Worm (Caenorhabditis elegans) whole organism, L2 larva: ENCODE results near the gene C17C3.6.

Experiments used
- C34F6.9 ChIP-seq: fragments of 150-350 bp; optimal IDR thresholded peaks from 2 replicates; lab custom pipeline; 2014; ENCODE audit warnings: missing biosample characterization, missing genetic modification characterization
- F13H6.1 ChIP-seq: sonication (generic microtip); optimal IDR thresholded peaks from 2 replicates; lab custom pipeline; 2016; ENCODE audit warnings: missing genetic modification characterization, missing compliant biosample characterization
- Y55F3AM.14 ChIP-seq: fragments of 200-800 bp; sonication (Bioruptor generic); optimal IDR thresholded peaks from 2 replicates; lab custom pipeline; 2018; ENCODE audit warnings: mild to moderate bottlenecking, missing genetic modification characterization, missing compliant biosample characterization
- ZK546.5 ChIP-seq: sonication (generic microtip); optimal IDR thresholded peaks from 2 replicates; lab custom pipeline; 2017; ENCODE audit warnings: missing biosample characterization, missing genetic modification characterization
- alr-1 ChIP-seq: fragments of 150-350 bp; optimal IDR thresholded peaks from 2 replicates; lab custom pipeline; 2014; ENCODE audit warnings: missing biosample characterization, missing genetic modification characterization
- aly-2 ChIP-seq: fragments of 150-350 bp; optimal IDR thresholded peaks from 2 replicates; lab custom pipeline; 2014; ENCODE audit warnings: missing biosample characterization, missing genetic modification characterization
- ama-1 ChIP-seq: fragments of 150-350 bp; optimal IDR thresholded peaks from 2 replicates; lab custom pipeline; 2018; ENCODE audit warnings: inconsistent platforms
- blmp-1 ChIP-seq: sonication (generic microtip); optimal IDR thresholded peaks from 2 replicates; lab custom pipeline; 2017; ENCODE audit warnings: missing genetic modification characterization, mild to moderate bottlenecking, missing compliant biosample characterization, antibody characterized with exemption, moderate library complexity; ENCODE audit not compliant: insufficient read depth
- crh-2 ChIP-seq: sonication (generic microtip); optimal IDR thresholded peaks from 2 replicates; lab custom pipeline; 2017; ENCODE audit warnings: missing biosample characterization, missing genetic modification characterization
- elt-1 ChIP-seq: fragments of 150-350 bp; optimal IDR thresholded peaks from 2 replicates; lab custom pipeline; 2014; ENCODE audit warnings: missing biosample characterization, missing genetic modification characterization
- elt-3 ChIP-seq: sonication (generic microtip); optimal IDR thresholded peaks from 2 replicates; lab custom pipeline; 2017; ENCODE audit warnings: missing biosample characterization, missing genetic modification characterization
- fos-1 ChIP-seq: fragments of 150-350 bp; optimal IDR thresholded peaks from 2 replicates; lab custom pipeline; 2014; ENCODE audit warnings: missing biosample characterization, missing genetic modification characterization
- gmeb-1 ChIP-seq: fragments of 150-350 bp; optimal IDR thresholded peaks from 2 replicates; lab custom pipeline; 2014; ENCODE audit warnings: missing biosample characterization, missing genetic modification characterization
- lin-11 ChIP-seq: fragments of 150-350 bp; sonication (generic microtip); optimal IDR thresholded peaks from 2 replicates; lab custom pipeline; 2014; ENCODE audit warnings: missing biosample characterization, missing genetic modification characterization, inconsistent platforms, mixed read lengths
- lin-13 ChIP-seq: fragments of 150-350 bp; optimal IDR thresholded peaks from 2 replicates; lab custom pipeline; 2014; ENCODE audit warnings: missing biosample characterization, missing genetic modification reagents, missing genetic modification characterization
- lsy-2 ChIP-seq, 2 experiments: fragments of 150-350 bp in 1 of 2; sonication (generic microtip) in 1 of 2; optimal IDR thresholded peaks; 2 replicates each; lab custom pipeline; 2014 to 2017; ENCODE audit warnings: missing biosample characterization in 2 of 2, missing genetic modification characterization in 2 of 2
- mbf-1 ChIP-seq: sonication (generic microtip); optimal IDR thresholded peaks from 2 replicates; lab custom pipeline; 2017; ENCODE audit warnings: missing biosample characterization, missing genetic modification characterization
- mdl-1 ChIP-seq, 2 experiments: fragments of 150-350 bp in 1 of 2; sonication (generic microtip) in 1 of 2; optimal IDR thresholded peaks; 2 replicates each; lab custom pipeline; 2017; ENCODE audit warnings: missing biosample characterization in 2 of 2, missing genetic modification characterization in 2 of 2
- nhr-10 ChIP-seq: sonication (generic microtip); optimal IDR thresholded peaks from 2 replicates; lab custom pipeline; 2017; ENCODE audit warnings: missing biosample characterization, missing genetic modification characterization
- nhr-11 ChIP-seq: fragments of 150-350 bp; optimal IDR thresholded peaks from 2 replicates; lab custom pipeline; 2014; ENCODE audit warnings: missing biosample characterization, missing genetic modification characterization
- nhr-12 ChIP-seq: fragments of 150-350 bp; optimal IDR thresholded peaks from 2 replicates; lab custom pipeline; 2014; ENCODE audit warnings: missing biosample characterization, missing genetic modification characterization
- nhr-129 ChIP-seq: fragments of 150-350 bp; optimal IDR thresholded peaks from 2 replicates; lab custom pipeline; 2014; ENCODE audit warnings: missing biosample characterization, missing genetic modification characterization
- nhr-21 ChIP-seq: fragments of 150-350 bp; optimal IDR thresholded peaks from 2 replicates; lab custom pipeline; 2014; ENCODE audit warnings: missing biosample characterization, missing genetic modification characterization
- nhr-23 ChIP-seq: fragments of 150-350 bp; optimal IDR thresholded peaks from 2 replicates; lab custom pipeline; 2014; ENCODE audit warnings: missing biosample characterization, missing genetic modification reagents, missing genetic modification characterization
- nhr-237 ChIP-seq: fragments of 150-350 bp; optimal IDR thresholded peaks from 2 replicates; lab custom pipeline; 2014; ENCODE audit warnings: missing biosample characterization, missing genetic modification characterization
- nhr-25 ChIP-seq: fragments of 150-350 bp; sonication (generic microtip); optimal IDR thresholded peaks from 3 replicates; lab custom pipeline; 2014; ENCODE audit warnings: missing biosample characterization, missing genetic modification characterization
- nhr-6 ChIP-seq: fragments of 150-350 bp; optimal IDR thresholded peaks from 2 replicates; lab custom pipeline; 2014; ENCODE audit warnings: missing biosample characterization, missing genetic modification characterization
- peb-1 ChIP-seq: fragments of 150-350 bp; optimal IDR thresholded peaks from 2 replicates; lab custom pipeline; 2014; ENCODE audit warnings: missing biosample characterization, missing genetic modification characterization
- sem-4 ChIP-seq: fragments of 150-350 bp; optimal IDR thresholded peaks from 2 replicates; lab custom pipeline; 2014; ENCODE audit warnings: missing biosample characterization, missing genetic modification reagents, missing genetic modification characterization
- skn-1 ChIP-seq: sonication (generic microtip); optimal IDR thresholded peaks from 2 replicates; lab custom pipeline; 2017; ENCODE audit warnings: missing biosample characterization, missing genetic modification characterization
- sma-3 ChIP-seq: sonication (generic microtip); optimal IDR thresholded peaks from 2 replicates; lab custom pipeline; 2016; ENCODE audit warnings: missing genetic modification reagents, missing genetic modification characterization, missing compliant biosample characterization
- sma-9 ChIP-seq, 2 experiments: fragments of 150-350 bp in 1 of 2; sonication (generic microtip) in 1 of 2; optimal IDR thresholded peaks; 2 replicates each; lab custom pipeline; 2014 to 2016; ENCODE audit warnings: missing genetic modification characterization in 2 of 2, mild to moderate bottlenecking in 1 of 2, missing biosample characterization in 1 of 2, missing compliant biosample characterization in 1 of 2, missing genetic modification reagents in 1 of 2, moderate library complexity in 1 of 2
- snpc-4 ChIP-seq: fragments of 150-350 bp; optimal IDR thresholded peaks from 2 replicates; lab custom pipeline; 2014; ENCODE audit warnings: missing biosample characterization, missing genetic modification characterization
- unc-55 ChIP-seq: fragments of 150-350 bp; sonication (generic microtip); optimal IDR thresholded peaks from 3 replicates; lab custom pipeline; 2014; ENCODE audit warnings: missing biosample characterization, missing genetic modification reagents, missing genetic modification characterization
- unc-62 ChIP-seq: fragments of 150-350 bp; optimal IDR thresholded peaks from 2 replicates; lab custom pipeline; 2014; ENCODE audit warnings: missing biosample characterization, missing genetic modification reagents, missing genetic modification characterization
- zag-1 ChIP-seq: fragments of 150-350 bp; optimal IDR thresholded peaks from 2 replicates; lab custom pipeline; 2014; ENCODE audit warnings: missing biosample characterization, missing genetic modification characterization
- ztf-1 ChIP-seq: fragments of 200-800 bp; sonication (Bioruptor generic); conservative IDR thresholded peaks from 2 replicates; pipeline ENCODE4 v1.3.6; 2022; ENCODE audit warnings: missing genetic modification characterization, missing compliant biosample characterization

Gene C17C3.6

ce11 chrII:5578035-5578434 lies 28.2 kb downstream of the C17C3.6 start, which contains the start of gene T25E4.1:
TSS of gene T25E4.1 (plus strand) at chrII:5578335.
- TF ChIP-seq sma-9 (GFP tag; optimal IDR thresholded peaks at IDR 0.05; lab: Kevin White, UChicago), result no peak
- TF ChIP-seq sma-9 (tag; optimal IDR thresholded peaks at IDR 0.05; lab: Kevin White, UChicago), result no peak
- TF ChIP-seq snpc-4 (tag; lab: Kevin White, UChicago), result no peak
- no peak for TF ChIP-seq alr-1 (tag; lab: Kevin White, UChicago)
- TF ChIP-seq unc-55 (GFP tag; lab: Kevin White, UChicago), result no peak
- TF ChIP-seq Y55F3AM.14 (GFP tag; lab: Kevin White, UChicago), result no peak
- no peak for TF ChIP-seq fos-1 (tag; lab: Kevin White, UChicago)
- no peak for TF ChIP-seq nhr-12 (tag; lab: Kevin White, UChicago)
- TF ChIP-seq lsy-2 (tag; optimal IDR thresholded peaks at IDR 0.05; lab: Kevin White, UChicago), result no peak

- TF ChIP-seq crh-2 (no peak), skn-1 (tag; lab: Kevin White, UChicago) (no peak), nhr-11 (tag; lab: Kevin White, UChicago) (no peak), elt-1 (no peak), lin-11 (tag; lab: Kevin White, UChicago) (no peak), ZK546.5 (tag; lab: Kevin White, UChicago) (no peak), aly-2 (tag; lab: Kevin White, UChicago) (no peak), nhr-129 (no peak), zag-1 (tag; lab: Kevin White, UChicago) (no peak), peb-1 (tag; lab: Kevin White, UChicago) (no peak), mbf-1 (tag; lab: Kevin White, UChicago) (no peak), alr-1 (tag; lab: Kevin White, UChicago) (no peak), sem-4 (tag; lab: Kevin White, UChicago) (no peak), nhr-6 (tag; lab: Kevin White, UChicago) (no peak), sma-3 (GFP tag; lab: Kevin White, UChicago) (no peak), Y55F3AM.14 (GFP tag; lab: Kevin White, UChicago) (no peak), blmp-1 (tag; lab: Kevin White, UChicago) (no peak), elt-3 (tag; lab: Kevin White, UChicago) (no peak), gmeb-1 (tag; lab: Kevin White, UChicago) (no peak), lin-13 (GFP tag; lab: Kevin White, UChicago) (no peak)
Measured at ce11 chrII:5578714-5579113, 28.9 kb downstream of the C17C3.6 start.

ce11 chrII:5579236-5579635 lies 29.4 kb downstream of the C17C3.6 start:
- TF ChIP-seq nhr-25 (tag; lab: Kevin White, UChicago), result no peak
- TF ChIP-seq C34F6.9 (tag; lab: Kevin White, UChicago), result no peak
- TF ChIP-seq fos-1 (tag; lab: Kevin White, UChicago), result no peak
- no peak for TF ChIP-seq unc-62 (GFP tag; lab: Kevin White, UChicago)
- TF ChIP-seq nhr-237, result no peak
- TF ChIP-seq F13H6.1 (tag; lab: Kevin White, UChicago), result no peak
- TF ChIP-seq mdl-1 (tag; optimal IDR thresholded peaks at IDR 0.05; lab: Kevin White, UChicago), result no peak
- TF ChIP-seq sem-4 (tag; lab: Kevin White, UChicago), result no peak
- TF ChIP-seq ama-1 (lab: Kevin White, UChicago), result no peak
- no peak for TF ChIP-seq nhr-10
- no peak for TF ChIP-seq zag-1 (tag; lab: Kevin White, UChicago)
- TF ChIP-seq sma-9 (GFP tag; optimal IDR thresholded peaks at IDR 0.05; lab: Kevin White, UChicago), result no peak
- no peak for TF ChIP-seq sma-9 (tag; optimal IDR thresholded peaks at IDR 0.05; lab: Kevin White, UChicago)
- TF ChIP-seq nhr-21 (tag; lab: Kevin White, UChicago), result no peak

ce11 chrII:5582309-5582708 lies 32.5 kb downstream of the C17C3.6 start, which contains the start of gene T25E4.2:
TSS of gene T25E4.2 (minus strand) at chrII:5582409.
- TF ChIP-seq ztf-1 (GFP tag; lab: Robert Waterston, UW), result no peak
- TF ChIP-seq elt-1, result no peak
- no peak for TF ChIP-seq alr-1 (tag; lab: Kevin White, UChicago)
- no peak for TF ChIP-seq elt-3 (tag; lab: Kevin White, UChicago)
- no peak for TF ChIP-seq unc-55 (GFP tag; lab: Kevin White, UChicago)
- no peak for TF ChIP-seq lin-13 (GFP tag; lab: Kevin White, UChicago)
- TF ChIP-seq ama-1 (lab: Kevin White, UChicago), result no peak
- no peak for TF ChIP-seq lsy-2 (tag; optimal IDR thresholded peaks at IDR 0.05; lab: Kevin White, UChicago)
- TF ChIP-seq gmeb-1 (tag; lab: Kevin White, UChicago), result no peak
- no peak for TF ChIP-seq nhr-23
- TF ChIP-seq skn-1 (tag; lab: Kevin White, UChicago), result no peak
- TF ChIP-seq ZK546.5 (tag; lab: Kevin White, UChicago), result no peak
- no peak for TF ChIP-seq unc-62 (GFP tag; lab: Kevin White, UChicago)
- TF ChIP-seq, all 48 proteins: peak for 0
